Fruit fly (Drosophila melanogaster) whole organism, embryonic: ENCODE results near the gene CG6830.

Experiments
- Adf1 ChIP-seq: fragments of 200-800 bp; sonication (Bioruptor generic); IDR thresholded peaks from 2 replicates; pipeline ENCODE4 v1.3.6; 2022; ENCODE audit warnings: missing biosample characterization, missing genetic modification characterization
- BEAF-32 ChIP-seq: fragments of 200-800 bp; sonication (Bioruptor generic); optimal IDR thresholded peaks from 3 replicates; lab custom pipeline; 2017; ENCODE audit warnings: missing biosample characterization, missing genetic modification characterization, mild to moderate bottlenecking, moderate library complexity, missing genetic modification reagents
- CG10321 ChIP-seq: fragments of 200-800 bp; sonication (Bioruptor generic); IDR thresholded peaks from 2 replicates; pipeline ENCODE4 v1.3.6; 2022; ENCODE audit warnings: missing biosample characterization, missing genetic modification characterization
- CG10462 ChIP-seq: fragments of 200-800 bp; sonication (Bioruptor generic); optimal IDR thresholded peaks from 2 replicates; lab custom pipeline; 2016; ENCODE audit warnings: missing biosample characterization, missing genetic modification characterization
- CG11093 ChIP-seq: fragments of 200-800 bp; sonication (Bioruptor generic); IDR thresholded peaks from 3 replicates; pipeline ENCODE4 v1.3.6; 2022; ENCODE audit warnings: missing biosample characterization, missing genetic modification characterization
- CG1602 ChIP-seq: fragments of 200-800 bp; sonication (Bioruptor generic); optimal IDR thresholded peaks from 3 replicates; lab custom pipeline; 2016; ENCODE audit warnings: missing biosample characterization, missing genetic modification characterization
- CG17359 ChIP-seq: fragments of 200-800 bp; sonication (Bioruptor generic); optimal IDR thresholded peaks from 3 replicates; lab custom pipeline; 2018; ENCODE audit warnings: missing biosample characterization, mild to moderate bottlenecking, missing genetic modification characterization, moderate library complexity
- CG18476 ChIP-seq: fragments of 200-800 bp; sonication (Bioruptor generic); optimal IDR thresholded peaks from 2 replicates; lab custom pipeline; 2016; ENCODE audit warnings: missing biosample characterization, mild to moderate bottlenecking, missing genetic modification characterization
- CG2202 ChIP-seq: fragments of 200-800 bp; sonication (Bioruptor generic); optimal IDR thresholded peaks from 2 replicates; lab custom pipeline; 2018; ENCODE audit warnings: missing biosample characterization, mild to moderate bottlenecking, missing genetic modification characterization
- CG2712 ChIP-seq: fragments of 200-800 bp; optimal IDR thresholded peaks from 3 replicates; lab custom pipeline; 2019; ENCODE audit warnings: missing biosample characterization, mild to moderate bottlenecking, missing genetic modification characterization, moderate library complexity
- CG2889 ChIP-seq: fragments of 200-800 bp; sonication (Bioruptor generic); IDR thresholded peaks from 3 replicates; pipeline ENCODE4 v1.3.6; 2022; ENCODE audit warnings: missing biosample characterization, missing genetic modification characterization
- CG31365 ChIP-seq: fragments of 200-800 bp; sonication (Bioruptor generic); optimal IDR thresholded peaks from 2 replicates; lab custom pipeline; 2018; ENCODE audit warnings: missing biosample characterization, mild to moderate bottlenecking, missing genetic modification characterization
- CG31388 ChIP-seq: fragments of 200-800 bp; sonication (Bioruptor generic); optimal IDR thresholded peaks from 2 replicates; lab custom pipeline; 2016; ENCODE audit warnings: missing biosample characterization, missing genetic modification characterization
- CG34422 ChIP-seq: fragments of 200-800 bp; sonication (Bioruptor generic); IDR thresholded peaks from 3 replicates; pipeline ENCODE4 v1.3.6; 2022; ENCODE audit warnings: missing biosample characterization, missing genetic modification characterization
- CG42726 ChIP-seq: fragments of 200-800 bp; sonication (Bioruptor generic); IDR thresholded peaks from 2 replicates; pipeline ENCODE4 v1.3.6; 2022; ENCODE audit warnings: missing biosample characterization, missing genetic modification characterization; ENCODE audit not compliant: partially characterized antibody
- CG43689 ChIP-seq: fragments of 200-800 bp; sonication (Bioruptor generic); IDR thresholded peaks from 2 replicates; pipeline ENCODE4 v1.3.6; 2022; ENCODE audit warnings: missing biosample characterization, missing genetic modification characterization
- CG4424 ChIP-seq: fragments of 200-800 bp; sonication (Bioruptor generic); optimal IDR thresholded peaks from 3 replicates; lab custom pipeline; 2016; ENCODE audit warnings: missing biosample characterization, missing genetic modification characterization
- CG4730 ChIP-seq: fragments of 200-800 bp; sonication (Bioruptor generic); IDR thresholded peaks from 2 replicates; pipeline ENCODE4 v1.3.6; 2022; ENCODE audit warnings: missing biosample characterization, missing genetic modification characterization
- CG7786 ChIP-seq: fragments of 200-800 bp; sonication (Bioruptor generic); optimal IDR thresholded peaks from 2 replicates; lab custom pipeline; 2016; ENCODE audit warnings: missing biosample characterization, missing genetic modification characterization
- CG8944 ChIP-seq: fragments of 200-800 bp; sonication (Bioruptor generic); optimal IDR thresholded peaks from 3 replicates; lab custom pipeline; 2016; ENCODE audit warnings: missing biosample characterization, missing genetic modification characterization
- Gsc ChIP-seq: fragments of 200-800 bp; sonication (Bioruptor generic); IDR thresholded peaks from 2 replicates; pipeline ENCODE4 v1.3.6; 2022; ENCODE audit warnings: missing biosample characterization, missing genetic modification characterization
- Hr78 ChIP-seq, 2 experiments: fragments of 200-800 bp in 1 of 2; fragments of >200 bp in 1 of 2; sonication (Bioruptor generic) in 1 of 2; optimal IDR thresholded peaks; 2 replicates each; lab custom pipeline; 2017 to 2019; ENCODE audit warnings: missing biosample characterization in 2 of 2, missing genetic modification characterization in 2 of 2, mild to moderate bottlenecking in 1 of 2, moderate library complexity in 1 of 2
- Ptx1 ChIP-seq: fragments of 200-800 bp; sonication (Bioruptor generic); IDR thresholded peaks from 2 replicates; pipeline ENCODE4 v1.3.6; 2022; ENCODE audit warnings: missing biosample characterization, missing genetic modification characterization
- aop ChIP-seq: fragments of 200-800 bp; sonication (Bioruptor generic); IDR thresholded peaks from 2 replicates; pipeline ENCODE4 v1.3.6; 2022; ENCODE audit warnings: missing biosample characterization, missing genetic modification characterization
- bbx ChIP-seq: fragments of 200-800 bp; sonication (Bioruptor generic); IDR thresholded peaks from 2 replicates; pipeline ENCODE4 v1.3.6; 2022; ENCODE audit warnings: missing biosample characterization, missing genetic modification characterization; ENCODE audit not compliant: partially characterized antibody
- bcd ChIP-seq: fragments of 200-800 bp; sonication (Bioruptor generic); optimal IDR thresholded peaks from 2 replicates; lab custom pipeline; 2017; ENCODE audit warnings: missing biosample characterization, mild to moderate bottlenecking, missing genetic modification characterization
- caup ChIP-seq: fragments of 200-800 bp; sonication (Bioruptor generic); optimal IDR thresholded peaks from 3 replicates; lab custom pipeline; 2017; ENCODE audit warnings: missing biosample characterization, mild to moderate bottlenecking, missing genetic modification characterization, moderate library complexity; ENCODE audit not compliant: severe bottlenecking
- ci ChIP-seq: fragments of 200-800 bp; sonication (Bioruptor generic); IDR thresholded peaks from 3 replicates; pipeline ENCODE4 v1.3.6; 2022; ENCODE audit warnings: missing biosample characterization, missing genetic modification characterization
- dmrt99B ChIP-seq: fragments of 200-800 bp; sonication (Bioruptor generic); optimal IDR thresholded peaks from 2 replicates; lab custom pipeline; 2018; ENCODE audit warnings: missing biosample characterization, mild to moderate bottlenecking, missing genetic modification characterization, moderate library complexity
- grau ChIP-seq: fragments of 200-800 bp; optimal IDR thresholded peaks from 3 replicates; lab custom pipeline; 2019; ENCODE audit warnings: missing biosample characterization, mild to moderate bottlenecking, missing genetic modification characterization, moderate library complexity
- gsb-n ChIP-seq: fragments of 200-800 bp; sonication (Bioruptor generic); optimal IDR thresholded peaks from 3 replicates; lab custom pipeline; 2018; ENCODE audit warnings: missing biosample characterization, mild to moderate bottlenecking, missing genetic modification characterization
- hkb ChIP-seq, 2 experiments: fragments of 200-800 bp in 1 of 2; fragments of >200 bp in 1 of 2; sonication (Bioruptor generic) in 1 of 2; IDR thresholded peaks in 1 of 2; optimal IDR thresholded peaks in 1 of 2; 2 replicates each; pipeline versions ENCODE4 v1.3.6 to Lab custom; 2017 to 2022; ENCODE audit warnings: missing biosample characterization in 1 of 2, missing genetic modification characterization in 1 of 2
- insv ChIP-seq, 2 experiments: fragments of 200-800 bp; sonication (Bioruptor generic); optimal IDR thresholded peaks; 3 replicates each; lab custom pipeline; 2016 to 2018; ENCODE audit warnings: missing biosample characterization in 2 of 2, missing genetic modification characterization in 2 of 2
- jumu ChIP-seq: fragments of 200-800 bp; sonication (Bioruptor generic); optimal IDR thresholded peaks from 3 replicates; lab custom pipeline; 2016; ENCODE audit warnings: missing biosample characterization, missing genetic modification characterization
- ken ChIP-seq: fragments of 200-800 bp; sonication (Bioruptor generic); IDR thresholded peaks from 3 replicates; pipeline ENCODE4 v1.3.6; 2022; ENCODE audit warnings: missing biosample characterization, missing genetic modification characterization
- knrl ChIP-seq: fragments of 200-800 bp; sonication (Bioruptor generic); IDR thresholded peaks from 3 replicates; pipeline ENCODE4 v1.3.6; 2022; ENCODE audit warnings: missing biosample characterization, missing genetic modification characterization; ENCODE audit not compliant: partially characterized antibody
- lov ChIP-seq, 2 experiments: fragments of 200-800 bp in 1 of 2; fragments of >200 bp in 1 of 2; sonication (Bioruptor generic) in 1 of 2; IDR thresholded peaks in 1 of 2; optimal IDR thresholded peaks in 1 of 2; 2 replicates in 1 of 2; 3 replicates in 1 of 2; pipeline versions ENCODE4 v1.3.6 to Lab custom; 2017 to 2022; ENCODE audit warnings: missing biosample characterization in 1 of 2, missing genetic modification characterization in 1 of 2
- nerfin-2 ChIP-seq: fragments of 200-800 bp; sonication (Bioruptor generic); IDR thresholded peaks from 2 replicates; pipeline ENCODE4 v1.3.6; 2022; ENCODE audit warnings: missing biosample characterization, missing genetic modification characterization; ENCODE audit not compliant: partially characterized antibody
- p53 ChIP-seq: fragments of 200-800 bp; sonication (Bioruptor generic); optimal IDR thresholded peaks from 2 replicates; lab custom pipeline; 2016; ENCODE audit warnings: missing biosample characterization, missing genetic modification characterization
- pros ChIP-seq: fragments of 200-800 bp; sonication (Bioruptor generic); optimal IDR thresholded peaks from 3 replicates; lab custom pipeline; 2019; ENCODE audit warnings: missing biosample characterization, mild to moderate bottlenecking, missing genetic modification characterization, moderate library complexity
- pzg ChIP-seq: fragments of 200-800 bp; sonication (Bioruptor generic); optimal IDR thresholded peaks from 3 replicates; lab custom pipeline; 2018; ENCODE audit warnings: missing biosample characterization, mild to moderate bottlenecking, missing genetic modification characterization, moderate library complexity
- repo ChIP-seq: fragments of 200-800 bp; sonication (Bioruptor generic); optimal IDR thresholded peaks from 2 replicates; lab custom pipeline; 2016; ENCODE audit warnings: missing biosample characterization, missing genetic modification characterization
- run ChIP-seq: fragments of 200-800 bp; sonication (Bioruptor generic); optimal IDR thresholded peaks from 3 replicates; lab custom pipeline; 2018; ENCODE audit warnings: missing biosample characterization, mild to moderate bottlenecking, missing genetic modification characterization
- slbo ChIP-seq: fragments of 200-800 bp; sonication (Bioruptor generic); IDR thresholded peaks from 2 replicates; pipeline ENCODE4 v1.3.6; 2022; ENCODE audit warnings: missing biosample characterization, missing genetic modification characterization
- tgo ChIP-seq: fragments of 200-800 bp; sonication (Bioruptor generic); IDR thresholded peaks from 3 replicates; pipeline ENCODE4 v1.3.6; 2022; ENCODE audit warnings: missing biosample characterization, missing genetic modification characterization

The CG6830 gene

dm6 chr3R:11673955-11674663 lies 10.0 kb downstream of the CG6830 start, which contains the start of gene CG14715 (continued):
- TF ChIP-seq CG1602 (peak; percentile 33), aop (no peak), Hr78 (GFP tag; optimal IDR thresholded peaks at IDR 0.05; lab: Kevin White, UChicago) (no peak), CG10462 (GFP tag; lab: Kevin White, UChicago) (no peak), jumu (GFP tag; lab: Kevin White, UChicago) (peak; percentile 45), repo (GFP tag; lab: Kevin White, UChicago) (no peak), p53 (no peak), bcd (GFP tag; lab: Kevin White, UChicago) (peak; percentile 25), grau (tag; lab: Kevin White, UChicago) (peak; percentile 21), slbo (peak; percentile 49; the same call in 1 of the 2 replicates), CG8944 (GFP tag; lab: Kevin White, UChicago) (peak; percentile 35), pros (GFP tag; lab: Kevin White, UChicago) (no peak), lov (optimal IDR thresholded peaks at IDR 0.05; lab: Kevin White, UChicago) (no peak), lov (GFP tag; IDR thresholded peaks at IDR 0.05; lab: Robert Waterston, UW) (no peak), ken (GFP tag; lab: Robert Waterston, UW) (no peak), Gsc (GFP tag; lab: Robert Waterston, UW) (no peak), caup (GFP tag; lab: Kevin White, UChicago) (no peak), CG2889 (GFP tag; lab: Robert Waterston, UW) (no peak), gsb-n (tag; lab: Kevin White, UChicago) (no peak), CG2712 (tag; lab: Kevin White, UChicago) (peak; percentile 58), CG4730 (GFP tag; lab: Robert Waterston, UW) (no peak), run (tag; lab: Kevin White, UChicago) (no peak), nerfin-2 (GFP tag; lab: Robert Waterston, UW) (no peak), Adf1 (GFP tag; lab: Robert Waterston, UW) (no peak), CG7786 (GFP tag; lab: Kevin White, UChicago) (peak; percentile 1), CG31365 (tag; lab: Kevin White, UChicago) (no peak), CG11093 (GFP tag; lab: Robert Waterston, UW) (no peak), bbx (GFP tag; lab: Robert Waterston, UW) (no peak), CG34422 (GFP tag; lab: Robert Waterston, UW) (no peak), CG4424 (GFP tag; lab: Kevin White, UChicago) (no peak), insv (GFP tag; optimal IDR thresholded peaks at IDR 0.05; lab: Kevin White, UChicago) (no peak), BEAF-32 (GFP tag; lab: Kevin White, UChicago) (peak; percentile 69), hkb (optimal IDR thresholded peaks at IDR 0.05; lab: Kevin White, UChicago) (no peak), hkb (GFP tag; IDR thresholded peaks at IDR 0.05; lab: Robert Waterston, UW) (peak; percentile 64), CG31388 (GFP tag; lab: Kevin White, UChicago) (no peak), CG17359 (peak; percentile 23), knrl (peak; percentile 65), ci (GFP tag; lab: Robert Waterston, UW) (no peak), CG10321 (GFP tag; lab: Robert Waterston, UW) (no peak), CG2202 (tag; lab: Kevin White, UChicago) (no peak), CG42726 (GFP tag; lab: Robert Waterston, UW) (no peak), CG18476 (GFP tag; lab: Kevin White, UChicago) (peak; percentile 77), tgo (peak; percentile 69), CG43689 (no peak), pzg (GFP tag; lab: Kevin White, UChicago) (peak; percentile 56), dmrt99B (tag; lab: Kevin White, UChicago) (peak; percentile 5), Ptx1 (GFP tag; lab: Robert Waterston, UW) (peak; percentile 75)
